Worm (Caenorhabditis elegans) whole organism, young adult: Measurements from ENCODE around the gene tsp-6.
A peak's percentile ranks its signal among the peaks of the same experiment; 100 is the strongest.

Source experiments
- B0035.1 ChIP-seq: sonication (generic microtip); optimal IDR thresholded peaks from 2 replicates; lab custom pipeline; 2016; ENCODE audit warnings: missing genetic modification characterization, mild to moderate bottlenecking, missing compliant biosample characterization, missing genotype, missing genetic modification reagents
- B0336.3 ChIP-seq: fragments of 200-800 bp; sonication (Bioruptor generic); IDR thresholded peaks from 2 replicates; pipeline ENCODE4 v1.3.6; 2022; ENCODE audit warnings: missing genetic modification characterization, missing compliant biosample characterization
- F33H1.4 ChIP-seq: fragments of 200-800 bp; sonication (Bioruptor generic); IDR thresholded peaks from 2 replicates; pipeline ENCODE4 v1.3.6; 2022; ENCODE audit warnings: missing genetic modification reagents, missing genetic modification characterization, missing compliant biosample characterization
- F49E8.2 ChIP-seq: sonication (generic microtip); optimal IDR thresholded peaks from 3 replicates; lab custom pipeline; 2017; ENCODE audit warnings: missing genetic modification characterization, mild to moderate bottlenecking, missing compliant biosample characterization, antibody characterized with exemption, moderate library complexity; ENCODE audit not compliant: insufficient read depth
- F52B5.7 ChIP-seq: sonication (generic microtip); optimal IDR thresholded peaks from 2 replicates; lab custom pipeline; 2016; ENCODE audit warnings: mild to moderate bottlenecking, missing genetic modification characterization, missing compliant biosample characterization
- F57A8.1 ChIP-seq: fragments of 200-800 bp; sonication (Bioruptor generic); optimal IDR thresholded peaks from 2 replicates; lab custom pipeline; 2018; ENCODE audit warnings: mild to moderate bottlenecking, missing genetic modification characterization, moderate library complexity, missing compliant biosample characterization
- K12H6.12 ChIP-seq: fragments of 200-800 bp; sonication (Bioruptor generic); optimal IDR thresholded peaks from 2 replicates; lab custom pipeline; 2018; ENCODE audit warnings: mild to moderate bottlenecking, missing genetic modification characterization, missing compliant biosample characterization
- T07F8.4 ChIP-seq: sonication (generic microtip); optimal IDR thresholded peaks from 2 replicates; lab custom pipeline; 2016; ENCODE audit warnings: mild to moderate bottlenecking, missing genetic modification characterization, moderate library complexity, missing compliant biosample characterization
- Y53F4B.3 ChIP-seq: fragments of 200-800 bp; sonication (Bioruptor generic); IDR thresholded peaks from 2 replicates; pipeline ENCODE4 v1.3.6; 2022; ENCODE audit warnings: missing genetic modification reagents, missing genetic modification characterization, missing compliant biosample characterization
- akir-1 ChIP-seq: fragments of 200-800 bp; sonication (Bioruptor generic); optimal IDR thresholded peaks from 2 replicates; lab custom pipeline; 2018; ENCODE audit warnings: mild to moderate bottlenecking, missing genetic modification characterization, moderate library complexity, missing compliant biosample characterization
- athp-1 ChIP-seq: sonication (generic microtip); optimal IDR thresholded peaks from 2 replicates; lab custom pipeline; 2017; ENCODE audit warnings: mild to moderate bottlenecking, missing genetic modification characterization, missing compliant biosample characterization
- attf-3 ChIP-seq: fragments of 200-800 bp; sonication (Bioruptor generic); conservative IDR thresholded peaks from 2 replicates; pipeline ENCODE4 v1.3.6; 2022; ENCODE audit warnings: missing genetic modification reagents, missing genetic modification characterization, missing compliant biosample characterization
- attf-6 ChIP-seq: fragments of 200-800 bp; sonication (Bioruptor generic); IDR thresholded peaks from 2 replicates; pipeline ENCODE4 v1.3.6; 2022; ENCODE audit warnings: missing genetic modification reagents, missing genetic modification characterization, missing compliant biosample characterization
- bed-2 ChIP-seq: fragments of 200-800 bp; sonication (Bioruptor generic); IDR thresholded peaks from 2 replicates; pipeline ENCODE4 v1.3.6; 2022; ENCODE audit warnings: missing genetic modification reagents, missing genetic modification characterization, missing compliant biosample characterization
- cebp-1 ChIP-seq, 2 experiments: fragments of 200-800 bp in 1 of 2; sonication (Bioruptor generic) in 1 of 2; sonication (generic microtip) in 1 of 2; IDR thresholded peaks in 1 of 2; optimal IDR thresholded peaks in 1 of 2; 2 replicates each; pipeline versions ENCODE4 v1.3.6 to Lab custom; 2017 to 2022; ENCODE audit warnings: missing compliant biosample characterization in 2 of 2, missing genetic modification characterization in 2 of 2, mild to moderate bottlenecking in 1 of 2, missing genetic modification reagents in 1 of 2, moderate library complexity in 1 of 2
- cebp-2 ChIP-seq: fragments of 200-800 bp; sonication (Bioruptor generic); IDR thresholded peaks from 2 replicates; pipeline ENCODE4 v1.3.6; 2022; ENCODE audit warnings: missing genetic modification characterization, missing compliant biosample characterization
- ceh-40 ChIP-seq: fragments of 200-800 bp; sonication (Bioruptor generic); IDR thresholded peaks from 2 replicates; pipeline ENCODE4 v1.3.6; 2022; ENCODE audit warnings: missing genetic modification characterization, missing compliant biosample characterization
- ceh-91 ChIP-seq: fragments of 200-800 bp; sonication (Bioruptor generic); IDR thresholded peaks from 2 replicates; pipeline ENCODE4 v1.3.6; 2022; ENCODE audit warnings: missing genetic modification reagents, missing genetic modification characterization, missing compliant biosample characterization
- die-1 ChIP-seq: sonication (generic microtip); optimal IDR thresholded peaks from 2 replicates; lab custom pipeline; 2016; ENCODE audit warnings: missing genotype, mild to moderate bottlenecking, missing genetic modification characterization, missing compliant biosample characterization
- dox-1 ChIP-seq: fragments of 200-800 bp; sonication (Bioruptor generic); IDR thresholded peaks from 2 replicates; pipeline ENCODE4 v1.3.6; 2022; ENCODE audit warnings: missing genetic modification reagents, missing genetic modification characterization, missing compliant biosample characterization
- efl-1 ChIP-seq: fragments of 150-350 bp; optimal IDR thresholded peaks from 2 replicates; lab custom pipeline; 2014; ENCODE audit warnings: missing biosample characterization, missing genetic modification reagents, missing genetic modification characterization
- egl-44 ChIP-seq: fragments of 200-800 bp; sonication (Bioruptor generic); IDR thresholded peaks from 2 replicates; pipeline ENCODE4 v1.3.6; 2022; ENCODE audit warnings: missing genetic modification reagents, missing genetic modification characterization, missing compliant biosample characterization
- egrh-3 ChIP-seq: fragments of 200-800 bp; sonication (Bioruptor generic); IDR thresholded peaks from 2 replicates; pipeline ENCODE4 v1.3.6; 2022; ENCODE audit warnings: missing genetic modification reagents, missing genetic modification characterization, missing compliant biosample characterization
- ekl-4 ChIP-seq: fragments of 200-800 bp; sonication (Bioruptor generic); IDR thresholded peaks from 2 replicates; pipeline ENCODE4 v1.3.6; 2022; ENCODE audit warnings: missing genetic modification reagents, missing genetic modification characterization, missing compliant biosample characterization
- fkh-3 ChIP-seq: sonication (generic microtip); optimal IDR thresholded peaks from 2 replicates; lab custom pipeline; 2016; ENCODE audit warnings: mild to moderate bottlenecking, missing genetic modification characterization, missing compliant biosample characterization
- gei-17 ChIP-seq: fragments of 200-800 bp; sonication (Bioruptor generic); optimal IDR thresholded peaks from 2 replicates; lab custom pipeline; 2018; ENCODE audit warnings: mild to moderate bottlenecking, missing genetic modification characterization, missing compliant biosample characterization
- him-1 ChIP-seq: sonication (generic microtip); optimal IDR thresholded peaks from 2 replicates; lab custom pipeline; 2016; ENCODE audit warnings: missing genotype, missing genetic modification reagents, missing genetic modification characterization, missing compliant biosample characterization
- hlh-12 ChIP-seq: sonication (generic microtip); optimal IDR thresholded peaks from 2 replicates; lab custom pipeline; 2016; ENCODE audit warnings: missing genetic modification characterization, missing compliant biosample characterization
- hmg-1.2 ChIP-seq: fragments of 200-800 bp; sonication (Bioruptor generic); IDR thresholded peaks from 2 replicates; pipeline ENCODE4 v1.3.6; 2022; ENCODE audit warnings: missing genetic modification reagents, missing genetic modification characterization, missing compliant biosample characterization
- lag-1 ChIP-seq: fragments of 200-800 bp; sonication (Bioruptor generic); IDR thresholded peaks from 2 replicates; pipeline ENCODE4 v1.3.6; 2022; ENCODE audit warnings: missing genetic modification reagents, missing genetic modification characterization, missing compliant biosample characterization
- let-526 ChIP-seq: fragments of 200-800 bp; sonication (Bioruptor generic); IDR thresholded peaks from 2 replicates; pipeline ENCODE4 v1.3.6; 2022; ENCODE audit warnings: missing genetic modification reagents, missing genetic modification characterization, missing compliant biosample characterization
- lin-26 ChIP-seq: fragments of 200-800 bp; sonication (Bioruptor generic); IDR thresholded peaks from 2 replicates; pipeline ENCODE4 v1.3.6; 2022; ENCODE audit warnings: missing genetic modification reagents, missing genetic modification characterization, missing compliant biosample characterization
- lin-40 ChIP-seq: sonication (generic microtip); optimal IDR thresholded peaks from 2 replicates; lab custom pipeline; 2016; ENCODE audit warnings: missing genetic modification characterization, mild to moderate bottlenecking, missing compliant biosample characterization, missing genotype, missing genetic modification reagents
- lsl-1 ChIP-seq: fragments of 200-800 bp; sonication (Bioruptor generic); optimal IDR thresholded peaks from 2 replicates; lab custom pipeline; 2018; ENCODE audit warnings: mild to moderate bottlenecking, missing genetic modification characterization, moderate library complexity, missing compliant biosample characterization
- madf-3 ChIP-seq: fragments of 200-800 bp; sonication (Bioruptor generic); IDR thresholded peaks from 2 replicates; pipeline ENCODE4 v1.3.6; 2022; ENCODE audit warnings: missing genetic modification reagents, missing genetic modification characterization, missing compliant biosample characterization
- madf-8 ChIP-seq: fragments of 200-800 bp; sonication (Bioruptor generic); conservative IDR thresholded peaks from 2 replicates; pipeline ENCODE4 v1.3.6; 2022; ENCODE audit warnings: missing genetic modification reagents, missing genetic modification characterization, missing compliant biosample characterization
- mcd-1 ChIP-seq: fragments of 200-800 bp; sonication (Bioruptor generic); IDR thresholded peaks from 2 replicates; pipeline ENCODE4 v1.3.6; 2022; ENCODE audit warnings: missing genetic modification reagents, missing genetic modification characterization, missing compliant biosample characterization
- mel-28 ChIP-seq: sonication (generic microtip); optimal IDR thresholded peaks from 2 replicates; lab custom pipeline; 2016; ENCODE audit warnings: borderline replicate concordance, mild to moderate bottlenecking, missing genetic modification characterization, missing compliant biosample characterization
- mes-4 ChIP-seq: sonication (generic microtip); optimal IDR thresholded peaks from 2 replicates; lab custom pipeline; 2016; ENCODE audit warnings: missing genotype, missing genetic modification characterization, missing compliant biosample characterization
- nhr-27 ChIP-seq: fragments of 200-800 bp; sonication (Bioruptor generic); optimal IDR thresholded peaks from 2 replicates; lab custom pipeline; 2018; ENCODE audit warnings: mild to moderate bottlenecking, missing genetic modification characterization, moderate library complexity, missing compliant biosample characterization
- snpc-1.1 ChIP-seq: sonication (generic microtip); optimal IDR thresholded peaks from 2 replicates; lab custom pipeline; 2017; ENCODE audit warnings: missing genetic modification characterization, mild to moderate bottlenecking, missing compliant biosample characterization, antibody characterized with exemption, moderate library complexity, missing genotype, missing genetic modification reagents; ENCODE audit not compliant: insufficient read depth
- snpc-1.3 ChIP-seq: sonication (generic microtip); optimal IDR thresholded peaks from 2 replicates; lab custom pipeline; 2017; ENCODE audit warnings: missing genetic modification characterization, mild to moderate bottlenecking, missing compliant biosample characterization, antibody characterized with exemption, moderate library complexity, missing genotype, missing genetic modification reagents; ENCODE audit not compliant: insufficient read depth
- snpc-3.4 ChIP-seq: sonication (generic microtip); optimal IDR thresholded peaks from 2 replicates; lab custom pipeline; 2017; ENCODE audit warnings: missing genetic modification characterization, mild to moderate bottlenecking, missing compliant biosample characterization, antibody characterized with exemption, moderate library complexity, missing genotype, missing genetic modification reagents
- somi-1 ChIP-seq: fragments of 200-800 bp; sonication (Bioruptor generic); optimal IDR thresholded peaks from 2 replicates; lab custom pipeline; 2018; ENCODE audit warnings: mild to moderate bottlenecking, missing genetic modification characterization, missing compliant biosample characterization
- tlf-1 ChIP-seq: fragments of 200-800 bp; sonication (Bioruptor generic); optimal IDR thresholded peaks from 2 replicates; lab custom pipeline; 2018; ENCODE audit warnings: mild to moderate bottlenecking, missing genetic modification characterization, missing compliant biosample characterization
- xnd-1 ChIP-seq: sonication (generic microtip); optimal IDR thresholded peaks from 2 replicates; lab custom pipeline; 2016; ENCODE audit warnings: missing genotype, missing genetic modification reagents, missing genetic modification characterization, missing compliant biosample characterization
- ztf-3 ChIP-seq: fragments of 200-800 bp; sonication (Bioruptor generic); optimal IDR thresholded peaks from 2 replicates; lab custom pipeline; 2018; ENCODE audit warnings: mild to moderate bottlenecking, missing genetic modification characterization, missing compliant biosample characterization
- ztf-6 ChIP-seq: fragments of 200-800 bp; sonication (Bioruptor generic); IDR thresholded peaks from 2 replicates; pipeline ENCODE4 v1.3.6; 2022; ENCODE audit warnings: missing genetic modification reagents, missing genetic modification characterization, missing compliant biosample characterization

Gene tsp-6

ce11 chrX:2809611-2810010, 10.6 kb upstream of the tsp-6 start, which contains the start of gene C14A11.9 (continued):
- TF ChIP-seq ceh-40 (GFP tag; lab: Robert Waterston, UW) = no peak
- TF ChIP-seq F57A8.1 (GFP tag; lab: Kevin White, UChicago) = no peak
- no peak; the same call in 1 of the 2 replicates for TF ChIP-seq ekl-4 (GFP tag; lab: Robert Waterston, UW)
- TF ChIP-seq cebp-1 (GFP tag; IDR thresholded peaks at IDR 0.05; lab: Robert Waterston, UW) = no peak
- peak; percentile 90 for TF ChIP-seq cebp-1 (tag; optimal IDR thresholded peaks at IDR 0.05; lab: Kevin White, UChicago)
- peak; percentile 2 for TF ChIP-seq nhr-27 (tag; lab: Kevin White, UChicago)
- TF ChIP-seq dox-1 (GFP tag; lab: Robert Waterston, UW) = no peak; the same call in 1 of the 2 replicates
- no peak; the same call in none of the 2 replicates for TF ChIP-seq hmg-1.2 (GFP tag; lab: Robert Waterston, UW)
- TF ChIP-seq attf-6 = no peak
- TF ChIP-seq snpc-1.3 (tag; lab: Kevin White, UChicago) = no peak
- peak; percentile 87 for TF ChIP-seq gei-17 (GFP tag; lab: Kevin White, UChicago)
- TF ChIP-seq cebp-2 (GFP tag; lab: Robert Waterston, UW) = 0 out of 2 replicates have a peak, but pooled peaks have one; percentile 35
- no peak for TF ChIP-seq T07F8.4 (tag; lab: Kevin White, UChicago)
- no peak for TF ChIP-seq lag-1 (GFP tag; lab: Robert Waterston, UW)
- no peak for TF ChIP-seq xnd-1
- TF ChIP-seq F33H1.4 (GFP tag; lab: Robert Waterston, UW) = no peak; the same call in 1 of the 2 replicates
- no peak for TF ChIP-seq lin-26 (GFP tag; lab: Robert Waterston, UW)
- TF ChIP-seq let-526 (GFP tag; lab: Robert Waterston, UW) = no peak
- peak; percentile 74 for TF ChIP-seq K12H6.12 (tag; lab: Kevin White, UChicago)
- no peak for TF ChIP-seq Y53F4B.3 (GFP tag; lab: Robert Waterston, UW)
- no peak for TF ChIP-seq madf-3
- no peak for TF ChIP-seq mes-4 (tag; lab: Kevin White, UChicago)
- no peak for TF ChIP-seq F49E8.2 (tag; lab: Kevin White, UChicago)
- peak; percentile 71; the same call in 1 of the 2 replicates for TF ChIP-seq egl-44
- TF ChIP-seq mcd-1 = peak; percentile 80
- no peak for TF ChIP-seq madf-8 (GFP tag; lab: Robert Waterston, UW)
- no peak for TF ChIP-seq snpc-1.1 (tag; lab: Kevin White, UChicago)
- TF ChIP-seq mel-28 (tag; lab: Kevin White, UChicago) = peak; percentile 24
- TF ChIP-seq lin-40 (tag; lab: Kevin White, UChicago) = peak; percentile 97
- peak; percentile 9 for TF ChIP-seq die-1
- TF ChIP-seq akir-1 (GFP tag; lab: Kevin White, UChicago) = no peak
- TF ChIP-seq attf-3 (GFP tag; lab: Robert Waterston, UW) = no peak
- TF ChIP-seq bed-2 (GFP tag; lab: Robert Waterston, UW) = no peak
- TF ChIP-seq egrh-3 = 0 out of 2 replicates have a peak, but pooled peaks have one; percentile 24
- no peak for TF ChIP-seq efl-1
- TF ChIP-seq hlh-12 (tag; lab: Kevin White, UChicago) = no peak
- TF ChIP-seq snpc-3.4 (tag; lab: Kevin White, UChicago) = peak; percentile 12
- TF ChIP-seq tlf-1 = peak; percentile 55
- TF ChIP-seq ztf-3 (GFP tag; lab: Kevin White, UChicago) = no peak
- TF ChIP-seq F52B5.7 (tag; lab: Kevin White, UChicago) = no peak
- no peak for TF ChIP-seq ceh-91 (GFP tag; lab: Robert Waterston, UW)
- TF ChIP-seq somi-1 = peak; percentile 79
- no peak for TF ChIP-seq athp-1 (tag; lab: Kevin White, UChicago)
- TF ChIP-seq him-1 (tag; lab: Kevin White, UChicago) = no peak
- TF ChIP-seq B0035.1 (tag; lab: Kevin White, UChicago) = no peak
- TF ChIP-seq fkh-3 (tag; lab: Kevin White, UChicago) = no peak
- no peak for TF ChIP-seq lsl-1 (GFP tag; lab: Kevin White, UChicago)
- TF ChIP-seq ztf-6 (GFP tag; lab: Robert Waterston, UW) = no peak
- TF ChIP-seq B0336.3 (GFP tag; lab: Robert Waterston, UW) = no peak; the same call in 1 of the 2 replicates
